Worm (Caenorhabditis elegans): ENCODE measurements around the gene C16D2.3.

The C16D2.3 gene

ce11 chrII:9098505-9098904 lies 39.4 kb upstream of the C16D2.3 start, which contains the start of gene clh-5:
TSS of gene clh-5 (minus strand) at chrII:9098605.
- TF ChIP-seq jun-1 (tag; optimal IDR thresholded peaks at IDR 0.05) (no peak), nhr-43 (tag; optimal IDR thresholded peaks at IDR 0.05; ENCODE audit: poor library complexity, severe bottlenecking) (no peak), unc-62 (GFP tag; optimal IDR thresholded peaks at IDR 0.05) (no peak), unc-39 (tag; optimal IDR thresholded peaks at IDR 0.05) (no peak), elt-3 (tag; optimal IDR thresholded peaks at IDR 0.05) (no peak), ZK546.5 (tag; optimal IDR thresholded peaks at IDR 0.05) (no peak), hmg-11 (tag; optimal IDR thresholded peaks at IDR 0.05) (no peak), skn-1 (tag; optimal IDR thresholded peaks at IDR 0.05) (no peak), zag-1 (tag; optimal IDR thresholded peaks at IDR 0.05) (no peak), nhr-12 (tag; optimal IDR thresholded peaks at IDR 0.05) (no peak), nhr-77 (tag; optimal IDR thresholded peaks at IDR 0.05) (no peak), lin-15B (tag; optimal IDR thresholded peaks at IDR 0.05) (no peak), R02D3.7 (tag; optimal IDR thresholded peaks at IDR 0.05) (no peak), daf-12 (tag; optimal IDR thresholded peaks at IDR 0.05) (no peak), tbx-2 (tag; optimal IDR thresholded peaks at IDR 0.05) (no peak), nhr-28 (tag; optimal IDR thresholded peaks at IDR 0.05) (no peak), nfya-1 (tag; optimal IDR thresholded peaks at IDR 0.05; ENCODE audit: insufficient read depth) (no peak), lsy-12 (tag; optimal IDR thresholded peaks at IDR 0.05) (no peak), aly-2 (tag; optimal IDR thresholded peaks at IDR 0.05) (no peak), ceh-16 (tag; optimal IDR thresholded peaks at IDR 0.05) (no peak)

ce11 chrII:9099017-9099416 lies 38.9 kb upstream of the C16D2.3 start, which contains the start of gene T24H10.1:
TSS of gene T24H10.1 (plus strand) at chrII:9099371.
- TF ChIP-seq lin-15B (tag; optimal IDR thresholded peaks at IDR 0.05) (peak; percentile 67), ceh-9 (tag; optimal IDR thresholded peaks at IDR 0.05) (no peak), mdl-1 (tag; optimal IDR thresholded peaks at IDR 0.05) (no peak), lin-39 (tag; optimal IDR thresholded peaks at IDR 0.05) (no peak), R02D3.7 (tag; optimal IDR thresholded peaks at IDR 0.05) (peak; percentile 25), lsy-12 (tag; optimal IDR thresholded peaks at IDR 0.05) (peak; percentile 14), nhr-43 (tag; optimal IDR thresholded peaks at IDR 0.05; ENCODE audit: poor library complexity, severe bottlenecking) (peak; percentile 48), pha-4 (tag; optimal IDR thresholded peaks at IDR 0.05) (peak; percentile 72), nhr-28 (tag; optimal IDR thresholded peaks at IDR 0.05) (no peak), sea-2 (GFP tag; optimal IDR thresholded peaks at IDR 0.05) (no peak), elt-3 (tag; optimal IDR thresholded peaks at IDR 0.05) (no peak), ceh-28 (tag; optimal IDR thresholded peaks at IDR 0.05) (peak; percentile 28), tbx-2 (tag; optimal IDR thresholded peaks at IDR 0.05) (peak; percentile 55), unc-62 (GFP tag; optimal IDR thresholded peaks at IDR 0.05) (no peak), pqm-1 (tag; optimal IDR thresholded peaks at IDR 0.05) (peak; percentile 12), ceh-82 (tag; optimal IDR thresholded peaks at IDR 0.05) (no peak), skn-1 (tag; optimal IDR thresholded peaks at IDR 0.05) (peak; percentile 72), nhr-25 (tag; optimal IDR thresholded peaks at IDR 0.05) (peak; percentile 51), egl-5 (tag; optimal IDR thresholded peaks at IDR 0.05) (no peak), nfya-1 (tag; optimal IDR thresholded peaks at IDR 0.05; ENCODE audit: insufficient read depth) (peak; percentile 72), nhr-77 (tag; optimal IDR thresholded peaks at IDR 0.05) (no peak), snpc-4 (tag; optimal IDR thresholded peaks at IDR 0.05) (peak; percentile 56), nhr-12 (tag; optimal IDR thresholded peaks at IDR 0.05) (no peak), nhr-23 (tag; optimal IDR thresholded peaks at IDR 0.05) (peak; percentile 65), nhr-76 (tag; optimal IDR thresholded peaks at IDR 0.05) (no peak), zag-1 (tag; optimal IDR thresholded peaks at IDR 0.05) (no peak), fkh-2 (tag; optimal IDR thresholded peaks at IDR 0.05) (no peak), ztf-4 (tag; optimal IDR thresholded peaks at IDR 0.05) (no peak), fkh-10 (GFP tag; optimal IDR thresholded peaks at IDR 0.05) (no peak), hmg-11 (tag; optimal IDR thresholded peaks at IDR 0.05) (peak; percentile 44), ztf-11 (tag; optimal IDR thresholded peaks at IDR 0.05) (no peak), elt-2 (tag; optimal IDR thresholded peaks at IDR 0.05) (peak; percentile 30), nhr-11 (tag; optimal IDR thresholded peaks at IDR 0.05) (no peak)

ce11 chrII:9100798-9101197 lies 37.1 kb upstream of the C16D2.3 start, which contains the start of gene T24H10.5:
TSS of gene T24H10.5 (plus strand) at chrII:9101098.
- no peak for TF ChIP-seq fkh-10 (GFP tag; optimal IDR thresholded peaks at IDR 0.05)
- no peak for TF ChIP-seq ztf-11 (tag; optimal IDR thresholded peaks at IDR 0.05)
- no peak for TF ChIP-seq ama-1 (optimal IDR thresholded peaks at IDR 0.05)
- no peak for TF ChIP-seq unc-39 (tag; optimal IDR thresholded peaks at IDR 0.05)
- no peak for TF ChIP-seq eor-1 (tag; optimal IDR thresholded peaks at IDR 0.05)
- no peak for TF ChIP-seq ceh-28 (tag; optimal IDR thresholded peaks at IDR 0.05)
- TF ChIP-seq unc-62 (GFP tag; optimal IDR thresholded peaks at IDR 0.05), result no peak
- TF ChIP-seq nfya-1 (tag; optimal IDR thresholded peaks at IDR 0.05; ENCODE audit: insufficient read depth), result no peak
- no peak for TF ChIP-seq ceh-16 (tag; optimal IDR thresholded peaks at IDR 0.05)
- TF ChIP-seq ZK546.5 (tag; optimal IDR thresholded peaks at IDR 0.05), result no peak
- no peak for TF ChIP-seq tbx-2 (tag; optimal IDR thresholded peaks at IDR 0.05)
- no peak for TF ChIP-seq lin-15B (tag; optimal IDR thresholded peaks at IDR 0.05)
- no peak for TF ChIP-seq ceh-82 (tag; optimal IDR thresholded peaks at IDR 0.05)
- no peak for TF ChIP-seq nhr-67 (tag; optimal IDR thresholded peaks at IDR 0.05)
